Fruit fly (Drosophila melanogaster) S2 (cell line): ENCODE data around the gene Sec5.

Experiments used
- CG8478 ChIP-seq: fragments of >200 bp; optimal IDR thresholded peaks from 2 replicates; lab custom pipeline; 2018
- CTCF ChIP-seq, 2 experiments: fragments of >200 bp; optimal IDR thresholded peaks; 2 replicates each; lab custom pipeline; 2018

dm6 chr2L:3410260-3410659 is 46.8 kb upstream of the Sec5 start, which contains the start of gene CG8840:
- TF ChIP-seq CG8478: no peak
- no peak for TF ChIP-seq CTCF (optimal IDR thresholded peaks at IDR 0.05; lab: Kevin White, UChicago)
